Worm (Caenorhabditis elegans) whole organism, young adult: ENCODE results near the gene C47A10.12.

ENCODE experiments used
- attf-3 ChIP-seq: fragments of 200-800 bp; sonication (Bioruptor generic); conservative IDR thresholded peaks from 2 replicates; pipeline ENCODE4 v1.3.6; 2022; ENCODE audit warnings: missing genetic modification reagents, missing genetic modification characterization, missing compliant biosample characterization
- ceh-100 ChIP-seq: fragments of 200-800 bp; sonication (Bioruptor generic); IDR thresholded peaks from 2 replicates; pipeline ENCODE4 v1.3.6; 2022; ENCODE audit warnings: missing genetic modification reagents, missing genetic modification characterization, missing compliant biosample characterization

ce11 chrV:17728336-17728735, 49.4 kb upstream of the C47A10.12 start:
- TF ChIP-seq attf-3 (GFP tag; lab: Robert Waterston, UW), result no peak
- TF ChIP-seq ceh-100, result no peak
